Fruit fly (Drosophila melanogaster) whole organism, adult: ENCODE measurements around the gene CG13308.

Source experiments
- CG7045 ChIP-seq: fragments of 200-800 bp; sonication (Bioruptor generic); optimal IDR thresholded peaks from 2 replicates; lab custom pipeline; 2017; ENCODE audit warnings: missing biosample characterization, mild to moderate bottlenecking, missing genetic modification characterization
- CG7101 ChIP-seq: fragments of 200-800 bp; sonication (Bioruptor generic); optimal IDR thresholded peaks from 2 replicates; lab custom pipeline; 2018; ENCODE audit warnings: missing biosample characterization, mild to moderate bottlenecking, missing genetic modification characterization, moderate library complexity
- Hr96 ChIP-seq: fragments of 200-800 bp; sonication (Bioruptor generic); optimal IDR thresholded peaks from 2 replicates; lab custom pipeline; 2016; ENCODE audit warnings: missing biosample characterization, missing genetic modification characterization
- toe ChIP-seq: fragments of 200-800 bp; sonication (Bioruptor generic); optimal IDR thresholded peaks from 2 replicates; lab custom pipeline; 2016; ENCODE audit warnings: missing biosample characterization, missing genetic modification characterization

dm6 chr3L:8813484-8813883 is 5.1 kb downstream of the CG13308 start:
- TF ChIP-seq toe (GFP tag; lab: Kevin White, UChicago) (peak; percentile 5), CG7101 (no peak), Hr96 (GFP tag; lab: Kevin White, UChicago) (no peak), CG7045 (GFP tag; lab: Kevin White, UChicago) (no peak)
